Worm (Caenorhabditis elegans): Measurements from ENCODE around the gene ril-1.
A peak's percentile ranks its signal among the peaks of the same experiment; 100 is the strongest.

The ril-1 gene

DNA sequence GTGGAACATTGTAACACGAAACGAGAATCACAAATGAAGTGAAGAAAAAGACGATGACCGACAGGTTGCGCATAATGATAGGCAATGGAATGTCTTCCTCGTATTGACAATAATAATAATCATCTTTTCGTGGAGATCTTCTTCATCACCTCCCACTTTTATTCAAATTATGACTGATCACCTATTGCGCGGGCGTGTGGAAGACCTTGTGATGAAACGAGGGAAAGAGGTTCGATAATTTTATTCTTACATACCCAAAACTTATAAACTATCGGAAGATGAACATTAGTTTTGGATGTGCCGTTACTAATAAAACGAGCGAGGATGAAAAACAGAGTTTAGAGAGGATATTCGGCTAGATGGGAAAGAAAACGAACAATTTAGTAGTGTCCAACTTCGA is 824 bp downstream of the ril-1 start, which contains the start of gene C53A5.2:
TSS of gene C53A5.2 (minus strand) at position 101 of the 400 bp plus-strand sequence.
- TF ChIP-seq Y56A3A.18 (GFP tag; IDR thresholded peaks at IDR 0.05) (0 out of 2 replicates have a peak, but pooled peaks have one; percentile 33), ama-1 (optimal IDR thresholded peaks at IDR 0.05) (no peak), ama-1 (GFP tag; optimal IDR thresholded peaks at IDR 0.05) (no peak)

DNA sequence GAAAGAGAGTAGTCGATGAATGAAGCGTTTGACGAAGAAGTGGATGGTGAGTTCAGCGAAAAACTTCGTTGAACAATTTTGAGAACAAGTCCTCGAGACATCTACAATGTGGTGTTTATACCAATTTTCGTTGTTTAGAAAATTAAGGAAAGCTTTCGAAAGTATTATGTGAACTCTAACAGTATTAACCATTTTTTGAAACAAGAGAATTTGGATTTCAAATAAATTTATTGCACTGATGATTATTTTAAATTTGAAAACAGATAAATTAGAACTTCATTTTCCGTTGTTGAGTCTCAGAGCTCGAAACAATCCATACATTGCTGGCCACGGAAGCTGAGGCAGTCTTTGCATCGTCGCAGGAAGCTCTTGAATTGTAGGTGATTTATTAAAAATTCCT is 1.4 kb downstream of the ril-1 start, which contains the start of gene C53A5.16:
TSS of gene C53A5.16 (minus strand) at position 101 of the 400 bp plus-strand sequence.
- TF ChIP-seq egl-44 (GFP tag; IDR thresholded peaks at IDR 0.05) (no peak), ztf-25 (GFP tag; IDR thresholded peaks at IDR 0.05) (no peak), pbrm-1 (GFP tag; IDR thresholded peaks at IDR 0.05) (no peak), ceh-79 (tag; optimal IDR thresholded peaks at IDR 0.05) (no peak), K11D2.4 (GFP tag; IDR thresholded peaks at IDR 0.05) (no peak), sdz-38 (tag; optimal IDR thresholded peaks at IDR 0.05) (no peak)

DNA sequence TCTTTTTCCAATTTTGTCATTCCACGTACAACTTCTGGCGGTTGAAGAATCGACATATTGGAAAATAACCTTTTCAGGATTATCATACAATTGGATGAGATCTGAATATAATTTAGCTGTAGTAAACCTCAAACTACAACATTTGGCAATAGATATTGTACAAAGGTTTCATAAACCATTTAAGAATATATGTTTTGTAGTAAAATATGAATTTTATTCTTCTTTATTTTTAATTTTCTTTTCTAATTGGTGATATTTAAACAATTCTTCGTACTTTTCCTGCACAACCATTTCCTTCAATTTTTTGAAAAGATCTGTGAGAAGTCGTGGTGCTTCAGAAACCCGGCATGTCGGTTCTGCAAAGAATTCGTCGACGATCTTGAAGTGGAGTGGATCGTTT is 2.9 kb downstream of the ril-1 start, which contains the start of gene C53A5.17:
TSS of gene C53A5.17 (minus strand) at position 101 of the 400 bp plus-strand sequence.
- TF ChIP-seq madf-3 (GFP tag; IDR thresholded peaks at IDR 0.05): no peak
- TF ChIP-seq K11D2.4 (GFP tag; IDR thresholded peaks at IDR 0.05): no peak
- no peak for TF ChIP-seq hlh-12 (tag; optimal IDR thresholded peaks at IDR 0.05)
- no peak for TF ChIP-seq F39B2.1 (GFP tag; IDR thresholded peaks at IDR 0.05)
- no peak for TF ChIP-seq ztf-22 (GFP tag; optimal IDR thresholded peaks at IDR 0.05)
- no peak for TF ChIP-seq ztf-28 (GFP tag; IDR thresholded peaks at IDR 0.05)
- no peak for TF ChIP-seq nhr-27 (tag; optimal IDR thresholded peaks at IDR 0.05)

DNA sequence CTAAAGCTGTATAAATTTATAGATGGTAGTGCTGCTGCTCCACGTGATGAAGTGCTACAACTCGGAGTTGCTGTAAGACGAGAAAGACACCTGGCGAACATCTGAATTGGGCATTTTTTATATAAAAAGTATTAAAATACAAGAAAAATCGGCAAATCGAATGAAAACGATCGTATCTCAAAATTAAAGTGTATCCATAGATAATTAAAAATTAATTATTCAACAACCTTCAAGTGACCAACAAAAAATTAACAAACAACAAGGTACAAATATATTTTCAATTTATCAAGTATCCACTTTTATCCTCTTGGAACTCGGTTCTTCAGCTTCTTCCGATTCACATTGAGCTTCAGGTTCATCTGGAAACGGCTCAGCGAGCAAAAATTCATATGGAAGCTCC is 4.7 kb downstream of the ril-1 start, which contains the start of gene R02D5.8:
TSS of gene R02D5.8 (minus strand) at position 101 of the 400 bp plus-strand sequence.
- TF ChIP-seq attf-3 (GFP tag; conservative IDR thresholded peaks at IDR 0.05) (no peak), die-1 (tag; optimal IDR thresholded peaks at IDR 0.05) (no peak), attf-5 (GFP tag; optimal IDR thresholded peaks at IDR 0.05) (no peak), K12H6.12 (tag; optimal IDR thresholded peaks at IDR 0.05) (no peak), F39B2.1 (GFP tag; IDR thresholded peaks at IDR 0.05) (no peak), F52B5.7 (tag; optimal IDR thresholded peaks at IDR 0.05) (no peak), rec-8 (tag; optimal IDR thresholded peaks at IDR 0.05) (no peak), ekl-4 (GFP tag; IDR thresholded peaks at IDR 0.05) (no peak), hrde-1 (tag; optimal IDR thresholded peaks at IDR 0.05; ENCODE audit: borderline replicate concordance) (no peak), snpc-1.1 (tag; optimal IDR thresholded peaks at IDR 0.05; ENCODE audit: insufficient read depth) (no peak), sptf-2 (GFP tag; optimal IDR thresholded peaks at IDR 0.05) (no peak), madf-10 (tag; optimal IDR thresholded peaks at IDR 0.05) (no peak)

DNA sequence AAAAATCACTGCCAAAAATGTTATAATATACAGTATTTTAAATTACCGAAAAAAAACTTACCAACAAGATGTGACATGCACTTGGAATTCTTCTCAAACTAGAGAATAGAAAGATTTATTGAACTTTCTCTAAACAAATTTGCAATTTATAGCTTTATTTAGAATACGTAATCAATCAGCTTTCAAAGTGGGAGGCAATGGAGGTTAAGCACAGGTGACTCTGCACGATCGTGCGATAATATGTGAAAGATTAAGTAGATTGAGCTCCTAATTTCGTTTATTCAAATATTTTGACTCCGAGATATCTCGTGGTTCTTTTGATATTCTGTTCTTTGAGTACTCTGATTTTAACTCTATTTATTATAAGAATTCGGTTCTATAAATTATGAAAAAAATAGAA is 5.9 kb downstream of the ril-1 start, which contains the start of gene R02D5.6:
TSS of gene R02D5.6 (minus strand) at position 101 of the 400 bp plus-strand sequence.
- no peak for TF ChIP-seq hmg-1.2 (GFP tag; IDR thresholded peaks at IDR 0.05)
- no peak for TF ChIP-seq gei-17 (GFP tag; optimal IDR thresholded peaks at IDR 0.05)
- TF ChIP-seq Y56A3A.18 (GFP tag; IDR thresholded peaks at IDR 0.05): no peak
- no peak for TF ChIP-seq snpc-4 (GFP tag; optimal IDR thresholded peaks at IDR 0.05)
- no peak for TF ChIP-seq snpc-4 (tag; optimal IDR thresholded peaks at IDR 0.05)

DNA sequence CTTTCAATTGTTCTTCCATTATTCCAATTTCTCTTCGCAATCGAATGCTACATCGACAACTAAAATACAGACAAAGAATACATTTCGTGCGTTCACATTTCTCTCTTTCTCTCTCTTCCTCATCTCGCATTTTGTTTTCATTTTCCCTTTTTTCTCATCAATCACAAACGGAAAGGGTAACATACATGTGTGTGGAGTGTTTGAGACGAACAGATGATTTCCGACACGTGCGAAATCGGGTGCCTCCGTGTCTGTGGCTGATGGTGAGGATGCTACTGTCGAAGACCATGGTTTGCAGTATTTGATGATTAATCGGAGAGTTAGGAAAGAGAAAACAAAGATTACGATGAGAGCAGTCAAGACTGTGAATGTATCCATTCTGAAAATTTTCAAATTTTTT is 13.2 kb downstream of the ril-1 start, which contains the start of gene R02D5.9:
TSS of gene R02D5.9 (minus strand) at position 378 of the 400 bp plus-strand sequence.
- TF ChIP-seq mxl-1 (tag; optimal IDR thresholded peaks at IDR 0.05): no peak

All from whole organism, young adult.